Worm (Caenorhabditis elegans): Measurements from ENCODE around the gene F56D2.2.
A peak's percentile ranks its signal among the peaks of the same experiment; 100 is the strongest.

- TF ChIP-seq ceh-16 (tag; optimal IDR thresholded peaks at IDR 0.05) (no peak), F13H6.1 (tag; optimal IDR thresholded peaks at IDR 0.05) (no peak), unc-39 (tag; optimal IDR thresholded peaks at IDR 0.05) (no peak), zag-1 (tag; optimal IDR thresholded peaks at IDR 0.05) (no peak), snpc-4 (tag; optimal IDR thresholded peaks at IDR 0.05) (no peak), nhr-11 (tag; optimal IDR thresholded peaks at IDR 0.05) (no peak), peb-1 (tag; optimal IDR thresholded peaks at IDR 0.05) (no peak), ama-1 (optimal IDR thresholded peaks at IDR 0.05) (no peak), nhr-25 (tag; optimal IDR thresholded peaks at IDR 0.05) (peak; percentile 71), nhr-23 (tag; optimal IDR thresholded peaks at IDR 0.05) (no peak), ztf-1 (GFP tag; conservative IDR thresholded peaks at IDR 0.05) (no peak), gmeb-1 (tag; optimal IDR thresholded peaks at IDR 0.05) (no peak)
These were observed 7.3 kb downstream of the F56D2.2 start for ce11 chrIII:5594350-5594749.

All from whole organism, L2 larva.